Worm (Caenorhabditis elegans) whole organism, L3 larva: ENCODE measurements around the gene zipt-15.

ENCODE experiments used
- ceh-9 ChIP-seq: sonication (generic microtip); optimal IDR thresholded peaks from 2 replicates; lab custom pipeline; 2018; ENCODE audit warnings: missing biosample characterization, missing genetic modification characterization
- daf-12 ChIP-seq: fragments of 150-350 bp; optimal IDR thresholded peaks from 2 replicates; lab custom pipeline; 2014; ENCODE audit warnings: missing biosample characterization, missing genetic modification reagents, missing genetic modification characterization
- elt-3 ChIP-seq, 3 experiments: fragments of 150-350 bp in 1 of 3; sonication (generic microtip) in 2 of 3; optimal IDR thresholded peaks; 2 replicates in 2 of 3; 4 replicates in 1 of 3; lab custom pipeline; 2014 to 2017; ENCODE audit warnings: missing biosample characterization in 3 of 3, missing genetic modification characterization in 3 of 3
- jun-1 ChIP-seq: fragments of 150-350 bp; optimal IDR thresholded peaks from 2 replicates; lab custom pipeline; 2014; ENCODE audit warnings: missing biosample characterization, missing genetic modification reagents, missing genetic modification characterization
- mml-1 ChIP-seq: fragments of 150-350 bp; sonication (generic microtip); optimal IDR thresholded peaks from 3 replicates; lab custom pipeline; 2014; ENCODE audit warnings: missing biosample characterization, missing genetic modification characterization
- nhr-11 ChIP-seq: fragments of 150-350 bp; optimal IDR thresholded peaks from 2 replicates; lab custom pipeline; 2014; ENCODE audit warnings: missing biosample characterization, missing genetic modification characterization
- nhr-23 ChIP-seq: fragments of 150-350 bp; optimal IDR thresholded peaks from 2 replicates; lab custom pipeline; 2014; ENCODE audit warnings: missing biosample characterization, missing genetic modification reagents, missing genetic modification characterization
- nhr-28 ChIP-seq: fragments of 150-350 bp; optimal IDR thresholded peaks from 2 replicates; lab custom pipeline; 2014; ENCODE audit warnings: missing biosample characterization, missing genetic modification characterization
- pha-4 ChIP-seq: fragments of 150-350 bp; optimal IDR thresholded peaks from 2 replicates; lab custom pipeline; 2014; ENCODE audit warnings: missing biosample characterization, missing genetic modification reagents, missing genetic modification characterization
- sea-2 ChIP-seq: fragments of 150-350 bp; sonication (generic microtip); optimal IDR thresholded peaks from 4 replicates; lab custom pipeline; 2014; ENCODE audit warnings: missing biosample characterization, missing genetic modification reagents, missing genetic modification characterization
- unc-62 ChIP-seq: fragments of 150-350 bp; sonication (generic microtip); optimal IDR thresholded peaks from 4 replicates; lab custom pipeline; 2014; ENCODE audit warnings: missing biosample characterization, missing genetic modification reagents, missing genetic modification characterization
- zag-1 ChIP-seq: fragments of 150-350 bp; optimal IDR thresholded peaks from 2 replicates; lab custom pipeline; 2014; ENCODE audit warnings: missing biosample characterization, missing genetic modification characterization
- ztf-11 ChIP-seq: fragments of 150-350 bp; optimal IDR thresholded peaks from 2 replicates; lab custom pipeline; 2014; ENCODE audit warnings: missing biosample characterization, missing genetic modification characterization
- ztf-4 ChIP-seq: fragments of 150-350 bp; optimal IDR thresholded peaks from 2 replicates; lab custom pipeline; 2014; ENCODE audit warnings: missing biosample characterization, missing genetic modification characterization

ce11 chrIV:778484-778883 is 46.3 kb downstream of the zipt-15 start, which contains the start of gene ugt-52:
- TF ChIP-seq ztf-4 (tag; lab: Kevin White, UChicago) (no peak), nhr-23 (no peak), zag-1 (no peak), unc-62 (GFP tag; lab: Kevin White, UChicago) (no peak), daf-12 (no peak), nhr-11 (tag; lab: Kevin White, UChicago) (no peak), ceh-9 (tag; lab: Kevin White, UChicago) (no peak), pha-4 (tag; lab: Kevin White, UChicago) (peak; percentile 9), ztf-11 (tag; lab: Kevin White, UChicago) (no peak), mml-1 (tag; lab: Kevin White, UChicago) (no peak), sea-2 (GFP tag; lab: Kevin White, UChicago) (no peak), jun-1 (tag; lab: Kevin White, UChicago) (no peak), elt-3 (tag; optimal IDR thresholded peaks at IDR 0.05; lab: Kevin White, UChicago) (no peak), nhr-28 (tag; lab: Kevin White, UChicago) (no peak)
